Worm (Caenorhabditis elegans) whole organism, L1 larva: ENCODE results near the gene B0454.26.

Source experiments
- ama-1 ChIP-seq: fragments of 150-350 bp; optimal IDR thresholded peaks from 2 replicates; lab custom pipeline; 2014
- ceh-82 ChIP-seq, 3 experiments: fragments of 150-350 bp in 1 of 3; sonication (generic microtip) in 2 of 3; optimal IDR thresholded peaks; 2 replicates each; lab custom pipeline; 2014 to 2017; ENCODE audit warnings: missing biosample characterization in 3 of 3, missing genetic modification characterization in 3 of 3
- ces-1 ChIP-seq: fragments of 150-350 bp; optimal IDR thresholded peaks from 2 replicates; lab custom pipeline; 2014; ENCODE audit warnings: missing biosample characterization, missing genetic modification reagents, missing genetic modification characterization
- efl-3 ChIP-seq: fragments of 200-800 bp; sonication (Bioruptor generic); optimal IDR thresholded peaks from 2 replicates; lab custom pipeline; 2018; ENCODE audit warnings: mild to moderate bottlenecking, missing genetic modification characterization, missing compliant biosample characterization
- elt-2 ChIP-seq: sonication (generic microtip); optimal IDR thresholded peaks from 2 replicates; lab custom pipeline; 2016; ENCODE audit warnings: missing genetic modification characterization, mild to moderate bottlenecking, inconsistent platforms, missing compliant biosample characterization, missing genetic modification reagents
- lin-15B ChIP-seq: fragments of 150-350 bp; sonication (generic microtip); optimal IDR thresholded peaks from 3 replicates; lab custom pipeline; 2014; ENCODE audit warnings: missing biosample characterization, missing genetic modification characterization
- lir-3 ChIP-seq: sonication (generic microtip); optimal IDR thresholded peaks from 2 replicates; lab custom pipeline; 2016; ENCODE audit warnings: mild to moderate bottlenecking, missing genetic modification characterization, moderate library complexity, missing compliant biosample characterization; ENCODE audit not compliant: poor library complexity
- lsy-2 ChIP-seq, 2 experiments: fragments of 150-350 bp; optimal IDR thresholded peaks; 2 replicates each; lab custom pipeline; 2014; ENCODE audit warnings: missing biosample characterization in 2 of 2, missing genetic modification characterization in 2 of 2
- mep-1 ChIP-seq: fragments of 150-350 bp; optimal IDR thresholded peaks from 2 replicates; lab custom pipeline; 2014; ENCODE audit warnings: missing biosample characterization, missing genetic modification characterization
- nhr-11 ChIP-seq: fragments of 150-350 bp; optimal IDR thresholded peaks from 2 replicates; lab custom pipeline; 2014; ENCODE audit warnings: missing biosample characterization, missing genetic modification characterization
- nhr-237 ChIP-seq: fragments of 150-350 bp; optimal IDR thresholded peaks from 2 replicates; lab custom pipeline; 2014; ENCODE audit warnings: missing biosample characterization, missing genetic modification characterization
- nhr-76 ChIP-seq: sonication (generic microtip); optimal IDR thresholded peaks from 2 replicates; lab custom pipeline; 2017; ENCODE audit warnings: missing biosample characterization, missing genetic modification characterization
- unc-62 ChIP-seq: fragments of 150-350 bp; optimal IDR thresholded peaks from 2 replicates; lab custom pipeline; 2014; ENCODE audit warnings: missing biosample characterization, missing genetic modification reagents, missing genetic modification characterization

- TF ChIP-seq unc-62 (no peak), ces-1 (GFP tag; lab: Kevin White, UChicago) (no peak), nhr-237 (tag; lab: Kevin White, UChicago) (no peak), mep-1 (tag; lab: Kevin White, UChicago) (no peak), nhr-76 (tag; lab: Kevin White, UChicago) (no peak), elt-2 (tag; lab: Kevin White, UChicago) (no peak), lir-3 (tag; lab: Kevin White, UChicago) (no peak), efl-3 (GFP tag; lab: Kevin White, UChicago) (no peak), nhr-11 (tag; lab: Kevin White, UChicago) (no peak), lsy-2 (tag; optimal IDR thresholded peaks at IDR 0.05; lab: Kevin White, UChicago) (no peak), ceh-82 (tag; optimal IDR thresholded peaks at IDR 0.05; lab: Kevin White, UChicago) (no peak), ama-1 (lab: Kevin White, UChicago) (no peak), lin-15B (tag; lab: Kevin White, UChicago) (no peak)
Observed at ce11 chrII:2997828-2998441, 40.4 kb downstream of the B0454.26 start.
